Fruit fly (Drosophila melanogaster) ovary, adult (tissue): Measurements from ENCODE around the gene CG14410.
A peak's percentile ranks its signal among the peaks of the same experiment; 100 is the strongest.

Experiments used
- CG17801 ChIP-seq: fragments of 200-800 bp; optimal IDR thresholded peaks from 2 replicates; lab custom pipeline; 2019; ENCODE audit warnings: missing biosample characterization, mild to moderate bottlenecking, missing genetic modification characterization, moderate library complexity; ENCODE audit not compliant: partially characterized antibody

CG14410 gene

DNA sequence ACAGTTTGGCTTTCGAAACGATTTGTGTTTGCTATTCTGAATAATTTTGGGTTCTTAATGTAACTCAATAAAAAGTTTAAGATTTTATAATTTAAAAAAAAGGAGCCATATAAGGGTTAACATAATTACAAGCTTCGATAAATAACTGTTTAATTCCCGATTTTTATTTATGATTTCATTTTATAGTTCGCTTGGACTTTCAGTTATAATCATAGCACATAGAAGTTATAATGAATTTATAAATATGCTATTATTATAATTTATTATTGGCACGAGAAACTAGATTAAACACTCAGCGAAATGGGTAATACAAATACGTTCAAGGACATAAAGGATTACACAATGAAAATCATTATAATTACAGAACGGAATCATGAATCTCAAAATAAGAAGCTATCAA lies at the start of gene CG14410:
TSS of gene CG14410 (plus strand) at position 301 of the 400 bp plus-strand sequence.
- no peak for TF ChIP-seq CG17801

DNA sequence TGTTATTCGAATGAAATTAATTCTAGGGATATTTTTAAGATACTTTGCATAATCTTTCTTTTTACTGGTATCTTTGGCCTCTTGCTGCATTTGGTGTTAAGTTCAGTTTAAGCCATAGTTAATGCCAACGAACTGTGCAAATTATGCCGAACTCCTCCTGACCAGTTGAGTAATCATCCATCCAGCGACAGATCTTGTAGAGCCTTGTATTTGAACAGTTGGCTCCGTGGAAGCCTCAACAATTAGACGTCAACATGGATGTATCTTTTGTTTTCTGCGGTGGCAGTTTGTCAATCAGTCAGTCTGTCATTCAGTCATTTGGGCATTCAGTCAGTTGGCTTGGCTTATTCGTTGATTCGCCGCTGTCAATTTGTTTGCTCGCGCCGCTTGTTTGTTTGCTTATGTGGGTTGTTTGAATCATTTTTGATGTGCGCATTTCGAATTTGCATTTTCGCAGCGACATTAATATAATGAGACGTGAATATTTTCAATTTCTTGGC lies 33.9 kb upstream of the CG14410 start:
- no peak for TF ChIP-seq CG17801

- no peak for TF ChIP-seq CG17801
These were observed 30.9 kb upstream of the CG14410 start for dm6 chrX:14805646-14806045.

DNA sequence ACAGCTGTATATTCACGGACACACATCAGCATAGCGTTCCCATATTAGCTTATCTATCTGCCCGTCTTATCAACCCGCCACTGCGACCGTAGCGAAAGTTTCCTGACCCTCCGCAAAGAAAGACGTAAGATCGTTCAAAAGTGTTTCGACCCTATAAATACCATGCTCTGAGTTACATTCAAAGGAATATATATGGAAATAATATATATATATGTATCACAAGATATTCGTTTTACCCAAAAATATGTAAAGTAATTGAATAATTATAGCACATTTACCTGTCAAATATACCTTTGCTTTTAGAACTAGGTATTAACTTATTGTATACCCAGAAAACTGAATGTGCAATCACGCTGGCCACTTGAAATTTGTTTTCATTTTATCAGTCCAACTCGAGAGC lies 26.1 kb upstream of the CG14410 start:
- no peak for TF ChIP-seq CG17801

DNA sequence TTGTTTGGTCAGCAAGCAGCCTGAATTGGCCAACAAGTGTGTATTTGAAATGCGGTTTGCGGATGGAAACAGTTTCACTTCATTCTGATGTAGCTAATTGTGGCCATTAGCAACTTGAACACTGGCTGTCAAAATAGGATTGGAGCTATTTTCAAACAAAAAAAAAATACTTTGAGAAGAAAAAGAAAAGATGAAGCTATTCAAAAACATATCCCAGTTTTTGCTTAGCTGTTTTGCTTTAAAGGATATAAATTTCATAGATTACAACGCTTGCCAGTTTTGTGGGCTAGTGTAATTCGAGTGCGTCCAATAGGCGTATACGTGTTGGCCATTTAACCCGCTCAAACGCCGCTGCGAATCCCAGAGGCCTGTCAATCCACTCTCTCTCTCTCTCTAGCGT lies 24.3 kb upstream of the CG14410 start:
- TF ChIP-seq CG17801, result no peak

DNA sequence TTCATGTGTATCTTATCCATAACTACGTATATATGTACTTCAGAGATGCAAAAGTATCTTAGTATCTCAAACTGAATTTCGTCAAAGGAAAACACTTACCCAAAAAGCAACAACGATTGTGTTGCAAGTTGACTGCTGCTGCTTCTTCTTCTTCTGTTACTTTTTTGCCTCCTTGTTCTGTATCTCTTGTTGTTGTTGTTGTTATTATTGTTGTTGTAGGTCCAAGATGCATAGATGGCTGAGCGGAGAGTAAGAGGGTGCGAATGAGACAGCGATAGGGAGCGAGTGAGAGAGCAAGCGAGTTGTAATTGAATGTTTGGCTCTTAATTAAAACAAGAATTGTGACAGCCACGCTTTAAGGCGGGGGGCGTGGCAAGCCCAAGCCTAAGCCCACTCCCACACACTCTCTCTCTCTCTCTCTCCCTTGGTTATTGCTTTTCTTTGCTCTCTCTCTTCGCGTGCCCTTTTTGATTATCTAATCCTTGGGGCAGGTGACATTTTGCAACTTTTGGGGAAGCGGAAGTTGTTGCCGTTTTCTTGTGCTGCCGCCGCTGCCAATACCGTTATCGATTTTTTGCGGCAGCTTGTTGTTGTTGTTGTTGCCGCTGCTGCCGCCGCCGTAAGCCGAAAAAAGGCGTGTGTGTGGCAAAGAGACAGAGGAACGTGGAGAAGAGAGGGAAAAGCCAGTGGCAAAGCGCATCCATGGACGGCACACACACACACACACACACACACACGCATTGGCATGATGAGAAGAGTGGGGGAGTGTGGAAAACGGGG lies 11.6 kb upstream of the CG14410 start:
- TF ChIP-seq CG17801, result no peak

- TF ChIP-seq CG17801, result no peak
These were observed 11.1 kb upstream of the CG14410 start for dm6 chrX:14825470-14825787.

DNA sequence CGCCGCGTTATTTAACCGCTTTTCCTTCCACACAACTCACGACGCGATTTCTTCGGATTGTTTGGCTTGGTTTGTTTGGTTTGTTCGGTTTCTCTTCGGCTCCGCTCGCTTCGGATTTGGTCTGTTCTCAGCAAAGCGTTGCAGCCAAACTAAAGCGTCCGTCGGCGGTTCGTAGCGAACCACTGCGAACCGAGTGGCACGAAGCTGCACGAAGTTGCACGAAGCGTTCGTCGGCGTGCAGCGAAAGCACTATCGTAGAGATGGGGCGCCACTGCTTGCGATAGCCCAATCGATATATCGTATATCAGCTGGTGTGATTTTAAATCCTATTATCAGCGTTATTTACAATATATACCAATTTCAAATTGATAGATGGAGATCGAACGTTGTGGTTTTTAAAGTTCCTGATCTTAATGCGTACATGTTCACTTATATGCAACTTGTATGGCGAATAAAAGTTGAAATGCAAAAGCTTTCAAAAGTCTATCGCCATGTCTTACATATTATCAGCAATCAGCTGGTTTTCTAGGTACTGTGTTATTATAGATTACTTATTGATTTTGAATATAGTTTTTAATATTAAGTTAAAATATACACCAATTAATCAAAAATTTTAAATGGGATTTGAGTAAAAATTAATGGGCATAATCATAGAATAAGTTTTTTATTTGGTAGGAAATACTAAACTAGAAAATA lies 10.5 kb upstream of the CG14410 start, which contains the start of gene rut:
TSS of gene rut (minus strand) at position 152 of the 696 bp plus-strand sequence.
- TF ChIP-seq CG17801, result no peak

DNA sequence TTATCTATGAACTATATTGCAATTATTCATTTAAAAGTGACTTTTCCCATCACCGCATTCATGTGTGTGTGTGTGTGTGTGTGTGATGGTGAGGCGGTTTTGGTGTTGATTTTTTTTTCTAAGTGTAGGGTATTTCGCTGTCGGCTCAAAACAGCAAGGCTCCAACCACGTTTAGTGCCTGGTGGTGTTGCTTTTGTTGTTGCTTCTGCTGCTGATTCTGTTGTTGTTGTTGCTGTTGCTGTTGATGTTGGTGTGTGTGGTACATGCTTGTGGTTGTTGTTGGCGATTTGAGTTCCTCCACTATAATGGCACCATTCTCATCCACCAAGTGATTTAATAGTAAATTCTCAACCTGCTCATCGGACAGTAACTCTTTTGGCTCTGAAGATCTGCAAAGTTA lies 8.9 kb upstream of the CG14410 start:
- no peak for TF ChIP-seq CG17801

- TF ChIP-seq CG17801, result no peak
These were observed 4.6 kb upstream of the CG14410 start, which contains the start of gene CG14408 for dm6 chrX:14831713-14832561. Gene CG14408 (minus strand): TSS chrX:14832033.

- no peak for TF ChIP-seq CG17801
These were observed 3.8 kb upstream of the CG14410 start, which contains the start of gene CG14411 for dm6 chrX:14832562-14833303. Gene CG14411 (plus strand): TSS chrX:14832647.

DNA sequence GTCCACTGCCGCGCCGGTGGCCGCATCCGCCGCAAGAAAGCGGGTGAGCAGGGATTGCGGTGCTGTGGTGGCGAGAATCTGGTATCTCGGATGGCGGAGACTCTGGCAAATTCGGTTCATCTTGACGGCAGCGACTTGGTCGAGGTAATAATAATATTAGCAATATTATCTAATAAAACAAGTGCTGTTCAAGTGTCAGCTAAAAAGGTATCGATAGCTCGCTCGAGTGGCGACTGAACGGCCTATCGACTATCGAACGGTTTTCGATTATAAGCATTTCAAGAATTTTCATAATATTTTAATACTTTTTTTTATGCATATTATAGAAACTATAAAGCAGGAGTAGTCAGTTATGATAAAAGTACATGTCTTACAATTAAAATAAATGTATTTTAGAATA lies 1.5 kb downstream of the CG14410 start, which contains the start of gene Grx5:
TSS of gene Grx5 (minus strand) at position 216 of the 400 bp plus-strand sequence.
- no peak for TF ChIP-seq CG17801

- peak; percentile 82 for TF ChIP-seq CG17801
These were observed 2.5 kb downstream of the CG14410 start, which contains the start of the genes CG32590 and Flo2 for dm6 chrX:14839047-14839446. Gene CG32590 (minus strand): TSS chrX:14839106. Gene Flo2 (plus strand): TSS chrX:14839376.

DNA sequence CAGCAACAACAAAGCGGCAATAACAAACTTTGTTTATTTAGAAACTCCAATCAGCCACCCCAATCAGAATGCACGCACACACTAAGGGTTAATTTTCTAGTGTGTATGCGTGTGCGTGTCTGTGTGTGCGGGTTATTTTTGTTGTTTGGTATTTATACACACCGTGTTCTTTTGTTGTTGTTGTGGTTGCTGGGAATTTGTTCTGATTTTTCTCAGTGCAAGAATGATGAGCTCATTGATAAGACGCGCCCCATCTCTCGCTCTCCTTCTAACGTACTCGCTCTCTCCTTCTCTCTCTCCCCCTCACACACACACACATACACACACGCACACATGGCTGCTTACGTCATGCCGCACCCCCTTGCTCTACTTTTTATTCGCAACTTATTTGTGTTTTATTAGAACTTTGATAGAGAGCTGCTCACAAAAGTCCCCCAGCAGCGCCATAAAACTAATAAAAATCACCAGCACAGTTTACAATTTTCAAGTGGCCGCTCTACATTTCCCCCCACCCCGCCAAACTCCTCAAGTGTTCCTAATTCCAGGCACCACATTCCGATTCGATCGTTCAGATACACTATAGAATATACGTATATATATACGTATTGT lies 3.3 kb downstream of the CG14410 start:
- TF ChIP-seq CG17801, result no peak

DNA sequence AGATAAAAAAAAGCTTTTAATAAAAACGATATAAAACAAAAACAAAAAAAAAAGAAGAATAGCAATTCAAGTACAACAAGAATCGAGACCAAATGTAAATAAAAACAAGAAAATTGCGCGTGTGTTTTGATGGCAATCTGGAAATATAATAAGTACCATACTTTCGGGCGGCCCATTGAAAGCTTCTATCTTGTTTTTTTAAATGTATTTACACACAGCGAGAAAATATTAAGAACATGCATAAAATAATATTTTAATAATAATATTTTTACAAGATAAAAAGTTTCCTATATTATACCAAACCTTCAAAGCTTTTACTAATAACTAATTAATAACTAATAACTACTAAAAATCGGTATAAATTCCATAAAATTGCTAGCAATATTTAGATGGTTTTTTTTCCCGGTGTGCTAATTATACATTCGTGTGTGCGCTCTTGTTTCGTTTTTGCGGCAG lies 3.9 kb downstream of the CG14410 start:
- TF ChIP-seq CG17801, result peak; percentile 87
